Worm (Caenorhabditis elegans): Measurements from ENCODE around the gene Y69A2AR.1.

The Y69A2AR.1 gene

DNA sequence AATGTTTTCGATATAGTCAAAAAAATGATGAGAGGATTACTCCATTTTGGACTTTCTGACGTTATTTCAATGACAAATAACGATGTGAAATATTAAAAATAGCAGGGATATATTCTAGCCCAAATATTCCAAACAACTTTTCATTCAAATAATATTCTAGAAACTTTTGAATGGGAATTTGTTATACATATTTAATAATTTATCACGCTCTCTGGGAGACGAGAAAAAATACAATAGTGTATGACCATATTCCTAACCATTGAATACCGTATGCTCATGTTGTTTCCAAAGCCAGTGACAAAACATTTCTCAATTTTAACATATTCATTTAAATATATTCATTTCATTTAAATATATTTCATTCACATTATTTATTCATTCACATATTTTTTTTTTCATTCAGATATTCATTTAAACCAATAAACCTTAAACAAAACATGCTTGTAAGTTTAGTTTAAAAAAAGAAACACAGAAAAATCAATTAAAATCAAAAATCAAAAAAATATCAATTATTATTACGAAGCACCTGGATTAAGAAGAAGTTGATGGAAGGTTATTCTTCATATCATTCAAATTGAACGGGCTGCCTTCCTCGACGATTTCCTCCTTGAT lies 42.8 kb downstream of the Y69A2AR.1 start:
- TF ChIP-seq lsy-2 (tag; optimal IDR thresholded peaks at IDR 0.05) (peak in 1 of 2 experiments; percentile 5), ztf-11 (tag; optimal IDR thresholded peaks at IDR 0.05) (no peak), isw-1 (GFP tag; IDR thresholded peaks at IDR 0.05) (no peak), nhr-85 (tag) (no peak), rnt-1 (tag; optimal IDR thresholded peaks at IDR 0.05) (no peak), alr-1 (tag; optimal IDR thresholded peaks at IDR 0.05; ENCODE audit: borderline replicate concordance) (no peak), unc-30 (tag; optimal IDR thresholded peaks at IDR 0.05) (no peak), ztf-4 (tag; optimal IDR thresholded peaks at IDR 0.05) (no peak), skn-1 (tag; optimal IDR thresholded peaks at IDR 0.05) (peak; percentile 1), aha-1 (tag; optimal IDR thresholded peaks at IDR 0.05) (no peak), mdl-1 (tag; optimal IDR thresholded peaks at IDR 0.05) (no peak), mep-1 (tag; optimal IDR thresholded peaks at IDR 0.05) (peak; percentile 12), lir-3 (tag; optimal IDR thresholded peaks at IDR 0.05; ENCODE audit: poor library complexity) (no peak), nhr-71 (tag; optimal IDR thresholded peaks at IDR 0.05) (peak; percentile 23), jun-1 (tag; optimal IDR thresholded peaks at IDR 0.05) (no peak), lin-35 (GFP tag; optimal IDR thresholded peaks at IDR 0.05) (peak in 1 of 2 experiments; percentile 18), elt-2 (tag; optimal IDR thresholded peaks at IDR 0.05) (peak; percentile 45), efl-1 (optimal IDR thresholded peaks at IDR 0.05) (no peak), efl-1 (GFP tag; optimal IDR thresholded peaks at IDR 0.05 in 1 of 2) (no peak), snu-23 (GFP tag; optimal IDR thresholded peaks at IDR 0.05) (no peak), nhr-84 (tag; optimal IDR thresholded peaks at IDR 0.05) (no peak)

DNA sequence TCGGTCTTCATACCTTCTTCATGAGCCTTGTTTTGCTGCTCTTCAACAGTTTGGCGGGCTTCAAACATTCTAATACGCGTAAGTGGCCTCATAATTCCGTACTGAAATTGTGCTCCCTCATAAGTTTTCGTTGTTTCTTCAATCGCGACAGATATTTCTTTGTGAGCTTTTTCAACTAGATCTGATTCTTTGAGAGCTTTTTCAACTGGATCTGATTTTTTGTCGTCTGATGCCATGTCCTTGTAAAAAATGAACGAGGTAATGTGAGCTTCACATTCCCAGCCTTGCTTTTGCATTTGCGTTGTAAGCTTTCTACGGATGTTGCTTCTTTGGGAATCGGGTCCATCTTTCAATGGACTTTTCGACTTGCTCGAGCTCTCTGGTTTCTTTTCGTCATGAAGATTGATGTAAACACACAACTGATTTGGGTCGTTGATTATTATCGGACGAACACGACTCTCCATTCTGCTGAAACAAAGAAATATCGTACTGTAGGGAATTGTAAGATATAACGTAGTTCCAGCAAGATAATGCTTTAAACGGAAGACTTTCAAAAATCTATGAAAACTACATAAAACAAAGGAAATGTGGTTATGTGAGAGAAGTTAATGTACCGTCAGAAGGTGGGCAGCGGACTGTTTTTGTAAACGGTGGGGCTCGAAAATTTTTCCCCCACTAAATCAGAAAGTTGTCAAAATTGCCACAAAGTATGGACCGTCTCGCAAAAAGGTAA lies 43.5 kb downstream of the Y69A2AR.1 start, which contains the start of gene Y94H6A.10:
TSS of gene Y94H6A.10 (minus strand) at position 464 of the 733 bp plus-strand sequence.
- TF ChIP-seq lin-15B (tag; optimal IDR thresholded peaks at IDR 0.05) = no peak
- no peak for TF ChIP-seq fkh-4 (tag; optimal IDR thresholded peaks at IDR 0.05; ENCODE audit: borderline replicate concordance)
- TF ChIP-seq ceh-63 (GFP tag; optimal IDR thresholded peaks at IDR 0.05) = no peak
- TF ChIP-seq zag-1 (tag; optimal IDR thresholded peaks at IDR 0.05) = no peak
- no peak for TF ChIP-seq sup-37 (GFP tag; optimal IDR thresholded peaks at IDR 0.05)
- TF ChIP-seq C34B4.2 (tag; optimal IDR thresholded peaks at IDR 0.05) = no peak
- TF ChIP-seq snu-23 (GFP tag; optimal IDR thresholded peaks at IDR 0.05) = no peak
- TF ChIP-seq dpl-1 (GFP tag; optimal IDR thresholded peaks at IDR 0.05) = no peak
- TF ChIP-seq efl-1 (optimal IDR thresholded peaks at IDR 0.05) = no peak
- no peak for TF ChIP-seq efl-1 (GFP tag; optimal IDR thresholded peaks at IDR 0.05 in 1 of 2)
- TF ChIP-seq vab-15 (tag; optimal IDR thresholded peaks at IDR 0.05) = no peak
- no peak for TF ChIP-seq unc-62 (GFP tag; optimal IDR thresholded peaks at IDR 0.05)
- TF ChIP-seq nhr-90 (tag; optimal IDR thresholded peaks at IDR 0.05; ENCODE audit: poor library complexity) = no peak
- TF ChIP-seq dsc-1 (tag; optimal IDR thresholded peaks at IDR 0.05) = no peak
- no peak for TF ChIP-seq nhr-20 (tag; optimal IDR thresholded peaks at IDR 0.05)
- no peak for TF ChIP-seq nhr-11 (tag; optimal IDR thresholded peaks at IDR 0.05)
- TF ChIP-seq blmp-1 (tag; optimal IDR thresholded peaks at IDR 0.05) = no peak
- TF ChIP-seq Y116A8C.19 (tag; optimal IDR thresholded peaks at IDR 0.05; ENCODE audit: borderline replicate concordance) = no peak
- TF ChIP-seq isw-1 (GFP tag; IDR thresholded peaks at IDR 0.05) = no peak
- TF ChIP-seq nhr-71 (tag; optimal IDR thresholded peaks at IDR 0.05) = no peak

DNA sequence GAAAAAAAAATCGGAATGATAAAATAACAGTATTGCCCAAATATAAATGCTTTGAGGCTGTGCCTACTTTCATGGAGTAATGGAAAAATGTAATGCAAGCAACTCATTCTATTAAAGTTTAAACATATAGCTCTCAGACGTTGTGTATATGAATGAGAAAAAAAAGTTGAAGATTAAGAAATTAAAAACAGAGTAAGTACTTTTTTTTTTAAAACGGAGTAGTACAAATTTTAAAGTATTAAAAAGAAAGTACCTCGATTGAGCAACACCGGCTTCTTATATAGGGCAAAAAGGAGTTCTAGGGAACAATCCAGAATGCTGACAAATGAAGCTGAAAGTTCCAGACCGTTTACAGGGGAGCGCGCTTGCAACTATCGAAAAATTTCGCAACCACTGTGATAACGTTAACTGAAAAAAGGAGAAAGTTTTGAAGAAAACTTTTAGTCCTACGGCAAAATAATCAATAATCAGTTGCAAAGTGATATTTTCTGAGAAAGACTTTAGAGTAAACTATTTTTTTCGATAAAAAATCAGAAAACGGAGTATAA lies 44.3 kb downstream of the Y69A2AR.1 start:
- TF ChIP-seq nhr-71 (tag; optimal IDR thresholded peaks at IDR 0.05) = peak; percentile 5
- no peak for TF ChIP-seq pax-3 (tag; optimal IDR thresholded peaks at IDR 0.05)
- no peak for TF ChIP-seq hlh-4 (tag; optimal IDR thresholded peaks at IDR 0.05)
- no peak for TF ChIP-seq fkh-4 (tag; optimal IDR thresholded peaks at IDR 0.05; ENCODE audit: borderline replicate concordance)
- no peak for TF ChIP-seq ces-1 (GFP tag; optimal IDR thresholded peaks at IDR 0.05)
- TF ChIP-seq skn-1 (tag; optimal IDR thresholded peaks at IDR 0.05) = peak; percentile 93
- TF ChIP-seq lin-14 (GFP tag; optimal IDR thresholded peaks at IDR 0.05) = no peak
- no peak for TF ChIP-seq pag-3 (tag; optimal IDR thresholded peaks at IDR 0.05; ENCODE audit: borderline replicate concordance, insufficient read depth)
- TF ChIP-seq ets-5 (GFP tag; IDR thresholded peaks at IDR 0.05) = no peak
- TF ChIP-seq xbp-1 (tag; optimal IDR thresholded peaks at IDR 0.05) = no peak
- TF ChIP-seq lin-35 (GFP tag; optimal IDR thresholded peaks at IDR 0.05) = peak in 1 of 2 experiments; percentile 56
- TF ChIP-seq ceh-88 (GFP tag; IDR thresholded peaks at IDR 0.05) = no peak
- no peak for TF ChIP-seq nhr-84 (tag; optimal IDR thresholded peaks at IDR 0.05)
- no peak for TF ChIP-seq ceh-90 (tag; optimal IDR thresholded peaks at IDR 0.05)
- TF ChIP-seq tbx-2 (tag; optimal IDR thresholded peaks at IDR 0.05) = no peak
- TF ChIP-seq irx-1 (tag; optimal IDR thresholded peaks at IDR 0.05) = no peak

Data from whole organism, L1 larva.